Fruit fly (Drosophila melanogaster): ENCODE measurements around the gene CG11360.

DNA sequence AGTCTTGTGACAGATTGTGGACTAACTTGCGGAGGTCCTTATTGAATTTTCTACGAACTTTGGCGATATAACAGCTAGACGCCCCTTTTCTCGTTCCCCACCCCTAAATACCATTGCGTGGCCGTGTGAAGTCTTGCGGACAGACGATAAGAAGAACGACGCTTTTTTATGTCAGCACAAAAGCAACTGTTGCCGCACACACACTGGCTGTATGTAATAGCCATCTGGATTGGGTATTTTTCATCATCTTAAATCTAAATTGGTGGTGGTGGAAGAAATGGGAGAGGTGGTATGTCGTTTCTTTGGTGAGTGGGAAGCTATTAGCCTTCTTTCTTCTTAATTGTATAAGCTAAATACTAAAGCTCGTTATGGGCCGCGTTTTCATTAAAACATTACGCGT is 31.0 kb downstream of the CG11360 start:
- TF ChIP-seq Dll (optimal IDR thresholded peaks at IDR 0.05) = no peak
- TF ChIP-seq usp (GFP tag; optimal IDR thresholded peaks at IDR 0.05) = no peak
- TF ChIP-seq pan (optimal IDR thresholded peaks at IDR 0.05) = no peak

All from whole organism.